Worm (Caenorhabditis elegans): ENCODE measurements around the gene Y71H2AM.25.
"Not testable (repeated sequence)": the region's sequence is repeated elsewhere in the genome, so short reads cannot be mapped to it uniquely, and the experiment has no call there.

- not testable (repeated sequence) for TF ChIP-seq snpc-1.1 (tag; optimal IDR thresholded peaks at IDR 0.05; ENCODE audit: insufficient read depth); ztf-22 (GFP tag; optimal IDR thresholded peaks at IDR 0.05); zim-3 (tag; optimal IDR thresholded peaks at IDR 0.05); ztf-3 (GFP tag; optimal IDR thresholded peaks at IDR 0.05)
These were observed 4.8 kb upstream of the Y71H2AM.25 start for ce11 chrIII:2797463-2797862.

Measured in whole organism, young adult.